Worm (Caenorhabditis elegans) whole organism, L1 larva: ENCODE measurements around the gene tni-3.

Experiments
- efl-1 ChIP-seq, 4 experiments: fragments of 150-350 bp; optimal IDR thresholded peaks in 3 of 4; peaks in 1 of 4; 1 replicate in 1 of 4; 2 replicates in 3 of 4; lab custom pipeline; 2014; ENCODE audit warnings: missing biosample characterization in 2 of 4, missing genetic modification characterization in 2 of 4, missing genetic modification reagents in 2 of 4
- fkh-10 ChIP-seq: sonication (generic microtip); optimal IDR thresholded peaks from 2 replicates; lab custom pipeline; 2017; ENCODE audit warnings: missing biosample characterization, missing genetic modification reagents, missing genetic modification characterization
- jun-1 ChIP-seq: fragments of 150-350 bp; optimal IDR thresholded peaks from 2 replicates; lab custom pipeline; 2014; ENCODE audit warnings: missing biosample characterization, missing genetic modification reagents, missing genetic modification characterization
- lir-3 ChIP-seq: sonication (generic microtip); optimal IDR thresholded peaks from 2 replicates; lab custom pipeline; 2016; ENCODE audit warnings: mild to moderate bottlenecking, missing genetic modification characterization, moderate library complexity, missing compliant biosample characterization; ENCODE audit not compliant: poor library complexity
- snpc-4 ChIP-seq: fragments of 150-350 bp; optimal IDR thresholded peaks from 2 replicates; lab custom pipeline; 2014; ENCODE audit warnings: missing biosample characterization, missing genetic modification characterization
- sptf-1 ChIP-seq: fragments of 150-350 bp; optimal IDR thresholded peaks from 2 replicates; lab custom pipeline; 2014; ENCODE audit warnings: missing biosample characterization, missing genetic modification characterization
- zag-1 ChIP-seq: fragments of 150-350 bp; optimal IDR thresholded peaks from 2 replicates; lab custom pipeline; 2014; ENCODE audit warnings: missing biosample characterization, missing genetic modification characterization

DNA sequence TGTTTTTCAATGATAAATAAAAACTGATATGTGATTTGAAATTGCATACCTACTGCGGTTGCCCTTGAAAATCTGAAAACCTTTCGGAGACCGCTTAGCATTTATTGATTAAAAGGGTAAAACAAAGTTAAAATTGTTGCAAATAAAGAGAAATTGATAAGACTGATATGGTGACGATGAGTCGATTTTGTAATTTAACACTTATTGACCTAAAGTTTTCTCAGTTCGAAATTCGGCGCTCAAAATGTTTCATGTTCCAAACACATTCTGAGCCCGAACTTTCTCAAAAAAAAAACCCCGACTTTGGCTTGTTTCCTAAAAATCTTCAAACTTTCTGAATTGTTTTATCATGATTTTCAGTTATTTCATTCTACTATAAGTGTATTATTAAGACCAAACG is 6.0 kb upstream of the tni-3 start, which contains the start of gene clec-40:
- TF ChIP-seq jun-1 (tag; lab: Kevin White, UChicago) (no peak), sptf-1 (tag; lab: Kevin White, UChicago) (no peak), efl-1 (optimal IDR thresholded peaks at IDR 0.05; lab: Kevin White, UChicago) (no peak), efl-1 (GFP tag; optimal IDR thresholded peaks at IDR 0.05 in 1 of 2; lab: Kevin White, UChicago) (no peak), zag-1 (tag; lab: Kevin White, UChicago) (no peak), fkh-10 (GFP tag; lab: Kevin White, UChicago) (no peak), lir-3 (tag; lab: Kevin White, UChicago) (no peak), snpc-4 (no peak)
